Worm (Caenorhabditis elegans) whole organism, L1 larva: Measurements from ENCODE around the gene K11D9.3.
A peak's percentile ranks its signal among the peaks of the same experiment; 100 is the strongest.

Source experiments
- C04F5.9 ChIP-seq: sonication (generic microtip); optimal IDR thresholded peaks from 2 replicates; lab custom pipeline; 2016; ENCODE audit warnings: missing genetic modification characterization, missing compliant biosample characterization
- Y116A8C.19 ChIP-seq: sonication (generic microtip); optimal IDR thresholded peaks from 2 replicates; lab custom pipeline; 2016; ENCODE audit warnings: missing compliant biosample characterization, missing genetic modification characterization, borderline replicate concordance
- aha-1 ChIP-seq: fragments of 150-350 bp; optimal IDR thresholded peaks from 2 replicates; lab custom pipeline; 2014; ENCODE audit warnings: missing biosample characterization, missing genetic modification characterization
- aly-2 ChIP-seq: fragments of 150-350 bp; optimal IDR thresholded peaks from 2 replicates; lab custom pipeline; 2014; ENCODE audit warnings: missing biosample characterization, missing genetic modification characterization
- ama-1 ChIP-seq: fragments of 150-350 bp; optimal IDR thresholded peaks from 2 replicates; lab custom pipeline; 2014
- ceh-63 ChIP-seq: fragments of 200-800 bp; sonication (Bioruptor generic); optimal IDR thresholded peaks from 2 replicates; lab custom pipeline; 2018; ENCODE audit warnings: mild to moderate bottlenecking, missing genetic modification characterization, missing compliant biosample characterization
- ceh-82 ChIP-seq, 3 experiments: fragments of 150-350 bp in 1 of 3; sonication (generic microtip) in 2 of 3; optimal IDR thresholded peaks; 2 replicates each; lab custom pipeline; 2014 to 2017; ENCODE audit warnings: missing biosample characterization in 3 of 3, missing genetic modification characterization in 3 of 3
- ceh-88 ChIP-seq: fragments of 200-800 bp; sonication (Bioruptor generic); IDR thresholded peaks from 2 replicates; pipeline ENCODE4 v1.3.6; 2022; ENCODE audit warnings: missing genetic modification characterization, missing compliant biosample characterization
- ceh-90 ChIP-seq: sonication (generic microtip); optimal IDR thresholded peaks from 2 replicates; lab custom pipeline; 2016; ENCODE audit warnings: missing genetic modification characterization, missing compliant biosample characterization
- dsc-1 ChIP-seq: sonication (generic microtip); optimal IDR thresholded peaks from 2 replicates; lab custom pipeline; 2016; ENCODE audit warnings: mild to moderate bottlenecking, missing genetic modification characterization, missing compliant biosample characterization
- efl-1 ChIP-seq, 4 experiments: fragments of 150-350 bp; optimal IDR thresholded peaks in 3 of 4; peaks in 1 of 4; 1 replicate in 1 of 4; 2 replicates in 3 of 4; lab custom pipeline; 2014; ENCODE audit warnings: missing biosample characterization in 2 of 4, missing genetic modification characterization in 2 of 4, missing genetic modification reagents in 2 of 4
- efl-3 ChIP-seq: fragments of 200-800 bp; sonication (Bioruptor generic); optimal IDR thresholded peaks from 2 replicates; lab custom pipeline; 2018; ENCODE audit warnings: mild to moderate bottlenecking, missing genetic modification characterization, missing compliant biosample characterization
- fkh-4 ChIP-seq: sonication (generic microtip); optimal IDR thresholded peaks from 2 replicates; lab custom pipeline; 2016; ENCODE audit warnings: missing compliant biosample characterization, missing genetic modification characterization, borderline replicate concordance
- fkh-8 ChIP-seq: sonication (generic microtip); optimal IDR thresholded peaks from 2 replicates; lab custom pipeline; 2016; ENCODE audit warnings: mild to moderate bottlenecking, missing genetic modification characterization, missing compliant biosample characterization
- fos-1 ChIP-seq: fragments of 150-350 bp; optimal IDR thresholded peaks from 2 replicates; lab custom pipeline; 2014; ENCODE audit warnings: missing biosample characterization, missing genetic modification characterization
- lin-13 ChIP-seq: fragments of 150-350 bp; optimal IDR thresholded peaks from 2 replicates; lab custom pipeline; 2014; ENCODE audit warnings: missing biosample characterization, missing genetic modification reagents, missing genetic modification characterization
- lin-15B ChIP-seq: fragments of 150-350 bp; sonication (generic microtip); optimal IDR thresholded peaks from 3 replicates; lab custom pipeline; 2014; ENCODE audit warnings: missing biosample characterization, missing genetic modification characterization
- lin-35 ChIP-seq, 2 experiments: fragments of 150-350 bp; optimal IDR thresholded peaks; 2 replicates each; lab custom pipeline; 2014; ENCODE audit warnings: missing biosample characterization in 2 of 2, missing genetic modification characterization in 2 of 2, missing genetic modification reagents in 2 of 2
- lir-3 ChIP-seq: sonication (generic microtip); optimal IDR thresholded peaks from 2 replicates; lab custom pipeline; 2016; ENCODE audit warnings: mild to moderate bottlenecking, missing genetic modification characterization, moderate library complexity, missing compliant biosample characterization; ENCODE audit not compliant: poor library complexity
- lsy-2 ChIP-seq, 2 experiments: fragments of 150-350 bp; optimal IDR thresholded peaks; 2 replicates each; lab custom pipeline; 2014; ENCODE audit warnings: missing biosample characterization in 2 of 2, missing genetic modification characterization in 2 of 2
- mep-1 ChIP-seq: fragments of 150-350 bp; optimal IDR thresholded peaks from 2 replicates; lab custom pipeline; 2014; ENCODE audit warnings: missing biosample characterization, missing genetic modification characterization
- nhr-19 ChIP-seq: fragments of 200-800 bp; sonication (Bioruptor generic); conservative IDR thresholded peaks from 2 replicates; pipeline ENCODE4 v1.3.6; 2022; ENCODE audit warnings: missing genetic modification characterization, missing compliant biosample characterization
- nhr-20 ChIP-seq: sonication (generic microtip); optimal IDR thresholded peaks from 2 replicates; lab custom pipeline; 2016; ENCODE audit warnings: mild to moderate bottlenecking, missing genetic modification characterization, missing compliant biosample characterization
- nhr-47 ChIP-seq: sonication (generic microtip); optimal IDR thresholded peaks from 2 replicates; lab custom pipeline; 2016; ENCODE audit warnings: mild to moderate bottlenecking, missing genetic modification characterization, moderate library complexity, missing compliant biosample characterization
- nhr-71 ChIP-seq: sonication (generic microtip); optimal IDR thresholded peaks from 2 replicates; lab custom pipeline; 2016; ENCODE audit warnings: mild to moderate bottlenecking, missing genetic modification characterization, moderate library complexity, missing compliant biosample characterization
- nhr-77 ChIP-seq: fragments of 150-350 bp; optimal IDR thresholded peaks from 2 replicates; lab custom pipeline; 2014; ENCODE audit warnings: missing biosample characterization, missing genetic modification characterization
- nhr-84 ChIP-seq: sonication (generic microtip); optimal IDR thresholded peaks from 2 replicates; lab custom pipeline; 2017; ENCODE audit warnings: missing biosample characterization, missing genetic modification characterization
- pax-3 ChIP-seq: fragments of 200-800 bp; sonication (Bioruptor generic); optimal IDR thresholded peaks from 2 replicates; lab custom pipeline; 2018; ENCODE audit warnings: mild to moderate bottlenecking, missing genetic modification characterization, moderate library complexity, missing compliant biosample characterization
- rnt-1 ChIP-seq: sonication (generic microtip); optimal IDR thresholded peaks from 2 replicates; lab custom pipeline; 2016; ENCODE audit warnings: mild to moderate bottlenecking, missing genetic modification characterization, moderate library complexity, missing compliant biosample characterization
- snu-23 ChIP-seq: sonication (generic microtip); optimal IDR thresholded peaks from 2 replicates; lab custom pipeline; 2016; ENCODE audit warnings: missing genetic modification characterization, missing compliant biosample characterization
- sptf-1 ChIP-seq: fragments of 150-350 bp; optimal IDR thresholded peaks from 2 replicates; lab custom pipeline; 2014; ENCODE audit warnings: missing biosample characterization, missing genetic modification characterization
- swsn-7 ChIP-seq: sonication (generic microtip); optimal IDR thresholded peaks from 2 replicates; lab custom pipeline; 2016; ENCODE audit warnings: missing genetic modification characterization, missing compliant biosample characterization
- unc-86 ChIP-seq: sonication (generic microtip); optimal IDR thresholded peaks from 2 replicates; lab custom pipeline; 2016; ENCODE audit warnings: missing genetic modification characterization, missing compliant biosample characterization
- unc-98 ChIP-seq: fragments of 200-800 bp; sonication (Bioruptor generic); IDR thresholded peaks from 2 replicates; pipeline ENCODE4 v1.3.6; 2022; ENCODE audit warnings: missing genetic modification characterization, missing compliant biosample characterization
- vab-15 ChIP-seq: sonication (generic microtip); optimal IDR thresholded peaks from 2 replicates; lab custom pipeline; 2017; ENCODE audit warnings: missing genotype, mild to moderate bottlenecking, missing genetic modification characterization, missing compliant biosample characterization

K11D9.3 gene

ce11 chrIII:10816045-10816444 is 14.0 kb upstream of the K11D9.3 start (continued):
- TF ChIP-seq lin-15B (tag; lab: Kevin White, UChicago) (no peak), C04F5.9 (tag; lab: Kevin White, UChicago) (no peak), aha-1 (tag; lab: Kevin White, UChicago) (no peak), efl-3 (no peak), nhr-84 (tag; lab: Kevin White, UChicago) (no peak), fkh-8 (no peak), snu-23 (GFP tag; lab: Kevin White, UChicago) (peak; percentile 68), mep-1 (peak; percentile 33), fos-1 (tag; lab: Kevin White, UChicago) (no peak), swsn-7 (tag; lab: Kevin White, UChicago) (peak; percentile 31), unc-86 (no peak), nhr-47 (no peak), nhr-19 (peak; percentile 61), nhr-77 (tag; lab: Kevin White, UChicago) (no peak), nhr-71 (tag; lab: Kevin White, UChicago) (peak; percentile 87), lin-35 (GFP tag; optimal IDR thresholded peaks at IDR 0.05; lab: Kevin White, UChicago) (peak in 1 of 2 experiments; percentile 29), vab-15 (tag; lab: Kevin White, UChicago) (no peak), ceh-90 (tag; lab: Kevin White, UChicago) (no peak), nhr-20 (peak; percentile 48), ceh-82 (tag; optimal IDR thresholded peaks at IDR 0.05; lab: Kevin White, UChicago) (peak in 1 of 3 experiments; percentile 0), efl-1 (optimal IDR thresholded peaks at IDR 0.05; lab: Kevin White, UChicago) (peak; percentile 13 to 21), efl-1 (GFP tag; optimal IDR thresholded peaks at IDR 0.05 in 1 of 2; lab: Kevin White, UChicago) (peak; percentile 6 to 37), lin-13 (peak; percentile 30), lsy-2 (tag; optimal IDR thresholded peaks at IDR 0.05; lab: Kevin White, UChicago) (peak; percentile 48 to 64)
- TF ChIP-seq, all 84 proteins: peak for 22

ce11 chrIII:10815199-10815598 is 13.2 kb upstream of the K11D9.3 start:
- TF ChIP-seq unc-98 (GFP tag; lab: Robert Waterston, UW) (no peak), fkh-4 (tag; lab: Kevin White, UChicago) (no peak), rnt-1 (tag; lab: Kevin White, UChicago) (peak; percentile 5)

- no peak for TF ChIP-seq fkh-8
- peak; percentile 18 for TF ChIP-seq aly-2 (tag; lab: Kevin White, UChicago)
- TF ChIP-seq, all 84 proteins: peak for 1
Measured at ce11 chrIII:10813886-10814285, 11.9 kb upstream of the K11D9.3 start.

- TF ChIP-seq ceh-88 (GFP tag; lab: Robert Waterston, UW) = no peak
- TF ChIP-seq dsc-1 = no peak
- no peak for TF ChIP-seq ama-1 (lab: Kevin White, UChicago)
- TF ChIP-seq pax-3 (tag; lab: Kevin White, UChicago) = no peak
- no peak for TF ChIP-seq lir-3 (tag; lab: Kevin White, UChicago)
- TF ChIP-seq lsy-2 (tag; optimal IDR thresholded peaks at IDR 0.05; lab: Kevin White, UChicago) = no peak
- no peak for TF ChIP-seq sptf-1 (tag; lab: Kevin White, UChicago)
- TF ChIP-seq Y116A8C.19 (tag; lab: Kevin White, UChicago) = no peak
- no peak for TF ChIP-seq ceh-63 (GFP tag; lab: Kevin White, UChicago)
- no peak for TF ChIP-seq mep-1
Measured at ce11 chrIII:10812798-10813295, 10.8 kb upstream of the K11D9.3 start.
